Fruit fly (Drosophila melanogaster) whole organism, pupa: Measurements from ENCODE around the gene RFeSP.
"Not testable (repeated sequence)": the region's sequence is repeated elsewhere in the genome, so short reads cannot be mapped to it uniquely, and the experiment has no call there.

Source experiments
- CG8159 ChIP-seq: fragments of 200-800 bp; sonication (Bioruptor generic); optimal IDR thresholded peaks from 3 replicates; lab custom pipeline; 2018; ENCODE audit warnings: missing biosample characterization, mild to moderate bottlenecking, missing genetic modification characterization, moderate library complexity
- CG8301 ChIP-seq: fragments of 200-800 bp; sonication (Bioruptor generic); optimal IDR thresholded peaks from 2 replicates; lab custom pipeline; 2018; ENCODE audit warnings: missing biosample characterization, mild to moderate bottlenecking, missing genetic modification characterization
- D1 ChIP-seq: fragments of 200-800 bp; sonication (Bioruptor generic); optimal IDR thresholded peaks from 2 replicates; lab custom pipeline; 2018; ENCODE audit warnings: missing biosample characterization, mild to moderate bottlenecking, missing genetic modification characterization, moderate library complexity
- EcR ChIP-seq: fragments of 200-800 bp; sonication (Bioruptor generic); optimal IDR thresholded peaks from 3 replicates; lab custom pipeline; 2019; ENCODE audit warnings: missing biosample characterization, missing genetic modification characterization, mild to moderate bottlenecking, moderate library complexity, missing genetic modification reagents
- Ets98B ChIP-seq: fragments of 200-800 bp; sonication (Bioruptor generic); IDR thresholded peaks from 2 replicates; pipeline ENCODE4 v1.3.6; 2022; ENCODE audit warnings: missing biosample characterization, missing genetic modification characterization
- gl ChIP-seq: fragments of 200-800 bp; sonication (Bioruptor generic); optimal IDR thresholded peaks from 2 replicates; lab custom pipeline; 2018; ENCODE audit warnings: missing biosample characterization, mild to moderate bottlenecking, missing genetic modification characterization

DNA sequence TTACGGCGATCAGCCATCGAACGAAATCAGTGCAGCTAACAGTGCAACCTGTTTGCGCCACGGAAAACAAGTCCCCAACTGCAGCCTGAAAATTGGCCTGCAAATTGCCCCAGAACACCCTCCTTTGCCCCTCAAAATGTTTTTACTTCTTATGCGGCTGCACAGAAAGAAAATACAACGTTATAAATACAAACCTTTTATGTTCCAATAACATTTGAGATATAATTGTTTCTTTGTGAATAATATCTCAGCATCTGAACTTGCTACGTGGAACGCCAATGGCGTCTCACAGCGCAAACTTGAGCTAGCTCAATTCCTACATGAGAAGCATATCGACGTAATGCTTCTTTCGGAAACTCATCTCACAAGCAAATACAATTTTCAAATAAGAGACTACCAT, 43.5 kb downstream of the RFeSP start:
- peak; percentile 18; the same call in 1 of the 2 replicates for TF ChIP-seq Ets98B (GFP tag; lab: Robert Waterston, UW)
- TF ChIP-seq gl (tag; lab: Kevin White, UChicago); D1; EcR (GFP tag; lab: Kevin White, UChicago): not testable (repeated sequence)
- TF ChIP-seq CG8159 (tag; lab: Kevin White, UChicago): peak; percentile 35
- peak; percentile 3 for TF ChIP-seq CG8301
